Worm (Caenorhabditis elegans): ENCODE results near the gene F19C7.2.

ce11 chrIV:4574051-4574450 is 25.7 kb upstream of the F19C7.2 start:
- TF ChIP-seq sea-1 (GFP tag; conservative IDR thresholded peaks at IDR 0.05) (no peak), ama-1 (optimal IDR thresholded peaks at IDR 0.05) (no peak), flt-1 (GFP tag; IDR thresholded peaks at IDR 0.05) (no peak), pes-1 (GFP tag; IDR thresholded peaks at IDR 0.05) (no peak), aly-1 (tag; optimal IDR thresholded peaks at IDR 0.05) (no peak), ceh-13 (GFP tag; optimal IDR thresholded peaks at IDR 0.05) (no peak), tbx-11 (GFP tag; IDR thresholded peaks at IDR 0.05) (no peak), hnd-1 (tag; optimal IDR thresholded peaks at IDR 0.05) (no peak), tra-4 (tag; optimal IDR thresholded peaks at IDR 0.05) (no peak), hmg-4 (GFP tag; optimal IDR thresholded peaks at IDR 0.05) (no peak)
